Worm (Caenorhabditis elegans): ENCODE results near the gene F35B3.7.
A peak's percentile ranks its signal among the peaks of the same experiment; 100 is the strongest.

The F35B3.7 gene

DNA sequence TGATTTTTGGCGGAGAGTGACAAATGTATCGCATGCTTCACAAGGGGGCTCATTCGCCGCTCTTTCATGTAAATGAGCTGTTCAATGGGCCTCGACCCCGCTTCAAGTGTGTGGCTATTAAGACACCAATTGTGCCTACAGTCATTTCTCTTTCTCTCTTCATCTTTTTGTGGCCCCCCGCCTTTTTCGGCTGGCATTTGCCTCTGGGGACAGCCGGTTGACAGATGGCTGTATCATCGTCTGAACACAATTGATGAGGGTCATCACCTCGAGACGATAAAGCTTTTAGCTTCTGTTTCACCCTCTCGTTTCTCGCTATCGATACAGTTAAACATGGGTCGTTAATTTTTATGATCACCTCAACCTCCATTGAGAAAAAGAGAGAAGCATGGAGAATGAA, 54.5 kb downstream of the F35B3.7 start:
- TF ChIP-seq nhr-11 (tag; optimal IDR thresholded peaks at IDR 0.05) (no peak), zip-2 (tag; optimal IDR thresholded peaks at IDR 0.05) (no peak), mdt-29 (GFP tag; IDR thresholded peaks at IDR 0.05) (no peak), unc-62 (GFP tag; optimal IDR thresholded peaks at IDR 0.05 in 1 of 2) (peak in 1 of 2 experiments; percentile 48), unc-62 (tag; optimal IDR thresholded peaks at IDR 0.05) (no peak)

All from whole organism, L4 larva.